Worm (Caenorhabditis elegans) whole organism, L3 larva: ENCODE data around the gene Y73B6BL.289.

Source experiments
- ceh-28 ChIP-seq: fragments of 150-350 bp; optimal IDR thresholded peaks from 2 replicates; lab custom pipeline; 2014; ENCODE audit warnings: missing biosample characterization, missing genetic modification reagents, missing genetic modification characterization
- fos-1 ChIP-seq: fragments of 150-350 bp; optimal IDR thresholded peaks from 2 replicates; lab custom pipeline; 2014; ENCODE audit warnings: missing biosample characterization, missing genetic modification characterization

- no peak for TF ChIP-seq ceh-28 (tag; lab: Kevin White, UChicago)
- TF ChIP-seq fos-1 (tag; lab: Kevin White, UChicago), result no peak
Observed at ce11 chrIV:6366032-6366431, 18.7 kb downstream of the Y73B6BL.289 start.
